Fruit fly (Drosophila melanogaster) whole organism, embryonic: ENCODE results near the gene dx.
A peak's percentile ranks its signal among the peaks of the same experiment; 100 is the strongest.

Experiments
- ATbp ChIP-seq: fragments of 200-800 bp; sonication (Bioruptor generic); optimal IDR thresholded peaks from 2 replicates; lab custom pipeline; 2017; ENCODE audit warnings: missing biosample characterization, mild to moderate bottlenecking, missing genetic modification characterization, missing genetic modification reagents
- Antp ChIP-seq: fragments of 200-800 bp; sonication (Bioruptor generic); optimal IDR thresholded peaks from 3 replicates; lab custom pipeline; 2016; ENCODE audit warnings: missing biosample characterization, missing genetic modification characterization
- Atf-2 ChIP-seq: fragments of 200-800 bp; sonication (Bioruptor generic); optimal IDR thresholded peaks from 2 replicates; lab custom pipeline; 2016; ENCODE audit warnings: missing biosample characterization, missing genetic modification characterization
- B-H2 ChIP-seq: fragments of 200-800 bp; sonication (Bioruptor generic); optimal IDR thresholded peaks from 2 replicates; lab custom pipeline; 2018; ENCODE audit warnings: missing biosample characterization, mild to moderate bottlenecking, missing genetic modification characterization
- CG10147 ChIP-seq: fragments of 200-800 bp; sonication (Bioruptor generic); optimal IDR thresholded peaks from 2 replicates; lab custom pipeline; 2019; ENCODE audit warnings: missing biosample characterization, mild to moderate bottlenecking, missing genetic modification characterization, moderate library complexity
- CG11247 ChIP-seq: fragments of 200-800 bp; sonication (Bioruptor generic); IDR thresholded peaks from 2 replicates; pipeline ENCODE4 v1.3.6; 2022; ENCODE audit warnings: missing biosample characterization, missing genetic modification characterization
- CG12236 ChIP-seq: fragments of 200-800 bp; sonication (Bioruptor generic); optimal IDR thresholded peaks from 2 replicates; lab custom pipeline; 2016; ENCODE audit warnings: missing biosample characterization, missing genetic modification characterization
- CG12659 ChIP-seq: fragments of 200-800 bp; sonication (Bioruptor generic); optimal IDR thresholded peaks from 3 replicates; lab custom pipeline; 2017; ENCODE audit warnings: mild to moderate bottlenecking, missing biosample characterization, missing genetic modification reagents, missing genetic modification characterization
- CG13296 ChIP-seq: fragments of 200-800 bp; sonication (Bioruptor generic); optimal IDR thresholded peaks from 3 replicates; lab custom pipeline; 2018; ENCODE audit warnings: missing biosample characterization, mild to moderate bottlenecking, missing genetic modification characterization
- CG13624 ChIP-seq: fragments of 200-800 bp; sonication (Bioruptor generic); optimal IDR thresholded peaks from 2 replicates; lab custom pipeline; 2016; ENCODE audit warnings: missing biosample characterization, missing genetic modification characterization
- CG1832 ChIP-seq: fragments of 200-800 bp; sonication (Bioruptor generic); optimal IDR thresholded peaks from 2 replicates; lab custom pipeline; 2017; ENCODE audit warnings: missing biosample characterization, mild to moderate bottlenecking, missing genetic modification characterization, inconsistent platforms
- CG18599 ChIP-seq: fragments of 200-800 bp; sonication (Bioruptor generic); optimal IDR thresholded peaks from 3 replicates; lab custom pipeline; 2017; ENCODE audit warnings: missing biosample characterization, missing genetic modification characterization, mild to moderate bottlenecking, moderate library complexity, missing genetic modification reagents
- CG31388 ChIP-seq: fragments of 200-800 bp; sonication (Bioruptor generic); optimal IDR thresholded peaks from 2 replicates; lab custom pipeline; 2016; ENCODE audit warnings: missing biosample characterization, missing genetic modification characterization
- CG31441 ChIP-seq: fragments of 200-800 bp; sonication (Bioruptor generic); IDR thresholded peaks from 2 replicates; pipeline ENCODE4 v1.3.6; 2022; ENCODE audit warnings: missing biosample characterization, missing genetic modification characterization
- CG34224 ChIP-seq: fragments of 200-800 bp; sonication (Bioruptor generic); IDR thresholded peaks from 3 replicates; pipeline ENCODE4 v1.3.6; 2022; ENCODE audit warnings: missing biosample characterization, missing genetic modification characterization; ENCODE audit not compliant: partially characterized antibody
- CG4282 ChIP-seq: fragments of 200-800 bp; sonication (Bioruptor generic); optimal IDR thresholded peaks from 2 replicates; lab custom pipeline; 2016; ENCODE audit warnings: missing biosample characterization, missing genetic modification characterization
- CG4328 ChIP-seq: fragments of 200-800 bp; sonication (Bioruptor generic); optimal IDR thresholded peaks from 3 replicates; lab custom pipeline; 2017; ENCODE audit warnings: missing biosample characterization, missing genetic modification reagents, missing genetic modification characterization
- CG6175 ChIP-seq: fragments of 200-800 bp; sonication (Bioruptor generic); IDR thresholded peaks from 3 replicates; pipeline ENCODE4 v1.3.6; 2022; ENCODE audit warnings: missing biosample characterization, missing genetic modification characterization
- CG6254 ChIP-seq: fragments of 200-800 bp; sonication (Bioruptor generic); optimal IDR thresholded peaks from 3 replicates; lab custom pipeline; 2017; ENCODE audit warnings: mild to moderate bottlenecking, missing biosample characterization, missing genetic modification reagents, missing genetic modification characterization
- CG6654 ChIP-seq: fragments of 200-800 bp; sonication (Bioruptor generic); optimal IDR thresholded peaks from 2 replicates; lab custom pipeline; 2017; ENCODE audit warnings: missing biosample characterization, mild to moderate bottlenecking, missing genetic modification characterization
- CG7745 ChIP-seq: fragments of 200-800 bp; sonication (Bioruptor generic); optimal IDR thresholded peaks from 2 replicates; lab custom pipeline; 2018; ENCODE audit warnings: missing biosample characterization, mild to moderate bottlenecking, missing genetic modification characterization, moderate library complexity
- CG9609 ChIP-seq: fragments of 200-800 bp; sonication (Bioruptor generic); optimal IDR thresholded peaks from 3 replicates; lab custom pipeline; 2016; ENCODE audit warnings: missing biosample characterization, missing genetic modification characterization
- Dad ChIP-seq: fragments of 200-800 bp; sonication (Bioruptor generic); optimal IDR thresholded peaks from 3 replicates; lab custom pipeline; 2016; ENCODE audit warnings: missing biosample characterization, missing genetic modification characterization
- Deaf1 ChIP-seq: fragments of 200-800 bp; optimal IDR thresholded peaks from 3 replicates; lab custom pipeline; 2019; ENCODE audit warnings: missing biosample characterization, mild to moderate bottlenecking, missing genetic modification characterization, moderate library complexity
- Dfd ChIP-seq, 2 experiments: fragments of >200 bp; optimal IDR thresholded peaks; 2 replicates each; lab custom pipeline; 2017; ENCODE audit warnings: missing biosample characterization in 2 of 2, missing genetic modification characterization in 2 of 2
- E2f2 ChIP-seq: fragments of 200-800 bp; sonication (Bioruptor generic); IDR thresholded peaks from 2 replicates; pipeline ENCODE4 v1.3.6; 2022; ENCODE audit warnings: missing biosample characterization, missing genetic modification characterization
- GATAe ChIP-seq: fragments of 200-800 bp; sonication (Bioruptor generic); conservative IDR thresholded peaks from 2 replicates; pipeline ENCODE4 v1.3.6; 2022; ENCODE audit warnings: missing biosample characterization, missing genetic modification characterization
- HLH4C ChIP-seq: fragments of 200-800 bp; sonication (Bioruptor generic); IDR thresholded peaks from 3 replicates; pipeline ENCODE4 v1.3.6; 2022; ENCODE audit warnings: missing biosample characterization, missing genetic modification characterization; ENCODE audit not compliant: partially characterized antibody
- HmgD ChIP-seq: fragments of 200-800 bp; sonication (Bioruptor generic); optimal IDR thresholded peaks from 3 replicates; lab custom pipeline; 2016; ENCODE audit warnings: missing biosample characterization, missing genetic modification characterization
- Myb ChIP-seq: fragments of 200-800 bp; sonication (Bioruptor generic); optimal IDR thresholded peaks from 2 replicates; lab custom pipeline; 2016; ENCODE audit warnings: missing biosample characterization, missing genetic modification characterization
- NC2β ChIP-seq: fragments of 200-800 bp; sonication (Bioruptor generic); optimal IDR thresholded peaks from 2 replicates; lab custom pipeline; 2016; ENCODE audit warnings: missing biosample characterization, missing genetic modification characterization
- Nf-YA ChIP-seq: fragments of 200-800 bp; sonication (Bioruptor generic); IDR thresholded peaks from 2 replicates; pipeline ENCODE4 v1.3.6; 2022; ENCODE audit warnings: missing biosample characterization, missing genetic modification characterization
- TFAM ChIP-seq: fragments of 200-800 bp; sonication (Bioruptor generic); optimal IDR thresholded peaks from 2 replicates; lab custom pipeline; 2017; ENCODE audit warnings: missing biosample characterization, missing genetic modification characterization, inconsistent platforms
- ap ChIP-seq: fragments of 200-800 bp; sonication (Bioruptor generic); IDR thresholded peaks from 2 replicates; pipeline ENCODE4 v1.3.6; 2022; ENCODE audit warnings: missing biosample characterization, missing genetic modification characterization
- bab2 ChIP-seq: fragments of 200-800 bp; sonication (Bioruptor generic); optimal IDR thresholded peaks from 2 replicates; lab custom pipeline; 2016; ENCODE audit warnings: missing biosample characterization, missing genetic modification characterization
- danr ChIP-seq: fragments of 200-800 bp; sonication (Bioruptor generic); IDR thresholded peaks from 2 replicates; pipeline ENCODE4 v1.3.6; 2022; ENCODE audit warnings: missing biosample characterization, missing genetic modification characterization
- gce ChIP-seq: fragments of 200-800 bp; sonication (Bioruptor generic); IDR thresholded peaks from 3 replicates; pipeline ENCODE4 v1.3.6; 2022; ENCODE audit warnings: missing biosample characterization, missing genetic modification characterization
- gt ChIP-seq: fragments of 200-800 bp; sonication (Bioruptor generic); IDR thresholded peaks from 2 replicates; pipeline ENCODE4 v1.3.6; 2022; ENCODE audit warnings: missing biosample characterization, missing genetic modification characterization
- insv ChIP-seq, 2 experiments: fragments of 200-800 bp; sonication (Bioruptor generic); optimal IDR thresholded peaks; 3 replicates each; lab custom pipeline; 2016 to 2018; ENCODE audit warnings: missing biosample characterization in 2 of 2, missing genetic modification characterization in 2 of 2
- jigr1 ChIP-seq: fragments of 200-800 bp; sonication (Bioruptor generic); IDR thresholded peaks from 3 replicates; pipeline ENCODE4 v1.3.6; 2022; ENCODE audit warnings: missing biosample characterization, missing genetic modification characterization
- lmd ChIP-seq: fragments of 200-800 bp; sonication (Bioruptor generic); IDR thresholded peaks from 2 replicates; pipeline ENCODE4 v1.3.6; 2022; ENCODE audit warnings: missing biosample characterization, missing genetic modification characterization
- luna ChIP-seq: fragments of 200-800 bp; sonication (Bioruptor generic); optimal IDR thresholded peaks from 2 replicates; lab custom pipeline; 2016; ENCODE audit warnings: missing biosample characterization, missing genetic modification characterization
- maf-S ChIP-seq: fragments of 200-800 bp; sonication (Bioruptor generic); optimal IDR thresholded peaks from 2 replicates; lab custom pipeline; 2016; ENCODE audit warnings: missing biosample characterization, missing genetic modification characterization
- ranshi ChIP-seq: fragments of 200-800 bp; sonication (Bioruptor generic); IDR thresholded peaks from 2 replicates; pipeline ENCODE4 v1.3.6; 2022; ENCODE audit warnings: missing biosample characterization, missing genetic modification characterization
- rib ChIP-seq: fragments of 200-800 bp; sonication (Bioruptor generic); IDR thresholded peaks from 2 replicates; pipeline ENCODE4 v1.3.6; 2022; ENCODE audit warnings: missing biosample characterization, missing genetic modification characterization
- row ChIP-seq: fragments of 200-800 bp; sonication (Bioruptor generic); IDR thresholded peaks from 3 replicates; pipeline ENCODE4 v1.3.6; 2022; ENCODE audit warnings: missing biosample characterization, missing genetic modification characterization
- run ChIP-seq: fragments of 200-800 bp; sonication (Bioruptor generic); optimal IDR thresholded peaks from 3 replicates; lab custom pipeline; 2018; ENCODE audit warnings: missing biosample characterization, mild to moderate bottlenecking, missing genetic modification characterization
- seq ChIP-seq: fragments of 200-800 bp; sonication (Bioruptor generic); IDR thresholded peaks from 2 replicates; pipeline ENCODE4 v1.3.6; 2022; ENCODE audit warnings: missing biosample characterization, missing genetic modification characterization
- tin ChIP-seq: fragments of 200-800 bp; sonication (Bioruptor generic); optimal IDR thresholded peaks from 3 replicates; lab custom pipeline; 2016; ENCODE audit warnings: missing biosample characterization, missing genetic modification characterization
- vnd ChIP-seq: fragments of 200-800 bp; sonication (Bioruptor generic); IDR thresholded peaks from 3 replicates; pipeline ENCODE4 v1.3.6; 2022; ENCODE audit warnings: missing biosample characterization, missing genetic modification characterization; ENCODE audit not compliant: partially characterized antibody
- zfh1 ChIP-seq: fragments of 200-800 bp; sonication (Bioruptor generic); IDR thresholded peaks from 3 replicates; pipeline ENCODE4 v1.3.6; 2022; ENCODE audit warnings: missing biosample characterization, missing genetic modification characterization
- zfh2 ChIP-seq: fragments of 200-800 bp; sonication (Bioruptor generic); optimal IDR thresholded peaks from 2 replicates; lab custom pipeline; 2016; ENCODE audit warnings: missing biosample characterization, missing genetic modification characterization

dx gene

DNA sequence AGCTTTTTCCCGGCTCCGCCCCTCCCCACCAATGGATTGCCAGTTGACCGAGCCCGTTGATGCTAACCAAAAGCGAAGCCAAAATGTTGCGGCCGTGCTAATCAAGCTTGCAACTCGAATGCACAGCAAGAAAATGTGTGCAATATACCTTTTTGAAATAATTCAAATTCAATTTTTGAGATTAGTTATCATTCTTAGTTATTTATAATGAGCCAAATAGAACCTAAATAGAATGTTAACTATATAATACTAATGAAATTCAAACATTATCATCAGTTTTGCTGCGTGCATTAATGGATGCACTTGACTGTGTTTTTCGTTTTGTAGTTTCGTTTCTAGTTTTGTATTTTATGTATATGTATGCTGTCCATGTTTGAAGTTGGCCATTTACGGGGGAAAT is 8.5 kb downstream of the dx start (continued):
- peak; percentile 56 for TF ChIP-seq CG31441 (GFP tag; lab: Robert Waterston, UW)
- no peak for TF ChIP-seq CG7745 (tag; lab: Kevin White, UChicago)
- TF ChIP-seq lmd (GFP tag; lab: Robert Waterston, UW) = peak; percentile 42; the same call in 1 of the 2 replicates
- TF ChIP-seq CG34224 (GFP tag; lab: Robert Waterston, UW) = no peak
- TF ChIP-seq bab2 (GFP tag; lab: Kevin White, UChicago) = no peak
- TF ChIP-seq E2f2 (GFP tag; lab: Robert Waterston, UW) = no peak
- no peak for TF ChIP-seq CG1832 (GFP tag; lab: Kevin White, UChicago)
- TF ChIP-seq HmgD (GFP tag; lab: Kevin White, UChicago) = no peak
- TF ChIP-seq zfh2 (GFP tag; lab: Kevin White, UChicago) = no peak
- TF ChIP-seq CG13296 (GFP tag; lab: Kevin White, UChicago) = no peak
- peak; percentile 64; the same call in 1 of the 3 replicates for TF ChIP-seq CG6175 (GFP tag; lab: Robert Waterston, UW)
- 0 out of 3 replicates have a peak, but pooled peaks have one; percentile 33 for TF ChIP-seq zfh1
- no peak for TF ChIP-seq Antp (GFP tag; lab: Kevin White, UChicago)
- TF ChIP-seq run (tag; lab: Kevin White, UChicago) = peak; percentile 36
- no peak for TF ChIP-seq tin
- no peak for TF ChIP-seq rib (GFP tag; lab: Robert Waterston, UW)
- TF ChIP-seq seq (GFP tag; lab: Robert Waterston, UW) = 0 out of 2 replicates have a peak, but pooled peaks have one; percentile 10
- no peak for TF ChIP-seq CG13624 (GFP tag; lab: Kevin White, UChicago)
- no peak for TF ChIP-seq luna
- TF ChIP-seq B-H2 (GFP tag; lab: Kevin White, UChicago) = no peak
- TF ChIP-seq NC2β (GFP tag; lab: Kevin White, UChicago) = no peak
- TF ChIP-seq Myb (GFP tag; lab: Kevin White, UChicago) = no peak
- no peak for TF ChIP-seq gce
- TF ChIP-seq ap (GFP tag; lab: Robert Waterston, UW) = peak; percentile 24; the same call in 1 of the 2 replicates
- no peak for TF ChIP-seq insv (GFP tag; optimal IDR thresholded peaks at IDR 0.05; lab: Kevin White, UChicago)
- TF ChIP-seq gt (GFP tag; lab: Robert Waterston, UW) = no peak
- TF ChIP-seq Dad (GFP tag; lab: Kevin White, UChicago) = no peak
- TF ChIP-seq ATbp = peak; percentile 32
- TF ChIP-seq Dfd (GFP tag; optimal IDR thresholded peaks at IDR 0.05; lab: Kevin White, UChicago) = no peak
- TF ChIP-seq TFAM (GFP tag; lab: Kevin White, UChicago) = no peak
- no peak for TF ChIP-seq CG11247 (GFP tag; lab: Robert Waterston, UW)
- TF ChIP-seq CG4328 (GFP tag; lab: Kevin White, UChicago) = no peak
- no peak for TF ChIP-seq Atf-2 (GFP tag; lab: Kevin White, UChicago)
- no peak for TF ChIP-seq CG4282
- no peak for TF ChIP-seq GATAe (GFP tag; lab: Robert Waterston, UW)
- no peak for TF ChIP-seq danr (GFP tag; lab: Robert Waterston, UW)
- no peak for TF ChIP-seq maf-S (GFP tag; lab: Kevin White, UChicago)
- TF ChIP-seq CG9609 (GFP tag; lab: Kevin White, UChicago) = no peak
- no peak for TF ChIP-seq CG6254 (GFP tag; lab: Kevin White, UChicago)
- 0 out of 2 replicates have a peak, but pooled peaks have one; percentile 25 for TF ChIP-seq ranshi (GFP tag; lab: Robert Waterston, UW)
- TF ChIP-seq CG31388 (GFP tag; lab: Kevin White, UChicago) = no peak
- no peak for TF ChIP-seq CG12236 (GFP tag; lab: Kevin White, UChicago)
- no peak for TF ChIP-seq Deaf1 (tag; lab: Kevin White, UChicago)
- TF ChIP-seq CG6654 (GFP tag; lab: Kevin White, UChicago) = no peak
- TF ChIP-seq vnd (GFP tag; lab: Robert Waterston, UW) = no peak
- peak; percentile 67 for TF ChIP-seq row (GFP tag; lab: Robert Waterston, UW)
- TF ChIP-seq jigr1 (GFP tag; lab: Robert Waterston, UW) = no peak
- no peak for TF ChIP-seq CG18599 (GFP tag; lab: Kevin White, UChicago)
- no peak for TF ChIP-seq CG10147 (GFP tag; lab: Kevin White, UChicago)
- no peak for TF ChIP-seq HLH4C (GFP tag; lab: Robert Waterston, UW)
- TF ChIP-seq CG12659 (GFP tag; lab: Kevin White, UChicago) = no peak
- TF ChIP-seq Nf-YA = peak; percentile 66
